Fruit fly (Drosophila melanogaster): ENCODE data around the gene MetRS-m.
A peak's percentile ranks its signal among the peaks of the same experiment; 100 is the strongest.

Gene MetRS-m

dm6 chr3R:14288669-14289383, 29.0 kb upstream of the MetRS-m start, which contains the start of gene red (continued):
- peak; percentile 5 for TF ChIP-seq pzg (GFP tag; optimal IDR thresholded peaks at IDR 0.05)
- TF ChIP-seq CG2116 (GFP tag; optimal IDR thresholded peaks at IDR 0.05), result peak; percentile 24
- TF ChIP-seq Abd-B (GFP tag; optimal IDR thresholded peaks at IDR 0.05), result peak; percentile 54
- TF ChIP-seq Sry-β (GFP tag; optimal IDR thresholded peaks at IDR 0.05), result no peak
- peak; percentile 83 for TF ChIP-seq Fer3 (tag; optimal IDR thresholded peaks at IDR 0.05)
- TF ChIP-seq MESR4 (GFP tag; optimal IDR thresholded peaks at IDR 0.05), result no peak
- peak; percentile 74 for TF ChIP-seq CG10209 (GFP tag; optimal IDR thresholded peaks at IDR 0.05)
- peak; percentile 96 for TF ChIP-seq exex (tag; optimal IDR thresholded peaks at IDR 0.05)
- TF ChIP-seq HLHmδ (GFP tag; optimal IDR thresholded peaks at IDR 0.05), result no peak
- 0 out of 2 replicates have a peak, but pooled peaks have one; percentile 38 for TF ChIP-seq ap (GFP tag; IDR thresholded peaks at IDR 0.05)
- TF ChIP-seq eve (GFP tag; optimal IDR thresholded peaks at IDR 0.05), result peak in 1 of 2 experiments; percentile 89
- peak; percentile 48 for TF ChIP-seq org-1 (GFP tag; optimal IDR thresholded peaks at IDR 0.05)
- TF ChIP-seq ase (GFP tag; IDR thresholded peaks at IDR 0.05), result peak; percentile 57; the same call in 1 of the 3 replicates
- peak; percentile 66 for TF ChIP-seq Taf1 (GFP tag; IDR thresholded peaks at IDR 0.05)
- peak; percentile 47 for TF ChIP-seq unc-4 (GFP tag; IDR thresholded peaks at IDR 0.05; ENCODE audit: partially characterized antibody)
- TF ChIP-seq CG7271 (tag; optimal IDR thresholded peaks at IDR 0.05), result peak; percentile 27
- TF ChIP-seq CG7372 (GFP tag; IDR thresholded peaks at IDR 0.05), result peak; percentile 78
- peak; percentile 25; the same call in 1 of the 2 replicates for TF ChIP-seq wor (GFP tag; IDR thresholded peaks at IDR 0.05)
- TF ChIP-seq Nf-YB (GFP tag; optimal IDR thresholded peaks at IDR 0.05), result peak; percentile 50
- TF ChIP-seq abd-A (tag; optimal IDR thresholded peaks at IDR 0.05), result peak; percentile 35
- peak; percentile 13 for TF ChIP-seq CG7987 (GFP tag; optimal IDR thresholded peaks at IDR 0.05)
- TF ChIP-seq Ada2b (GFP tag; IDR thresholded peaks at IDR 0.05), result peak; percentile 69
- 0 out of 2 replicates have a peak, but pooled peaks have one; percentile 30 for TF ChIP-seq Rx (GFP tag; IDR thresholded peaks at IDR 0.05)
- TF ChIP-seq Dbx (GFP tag; IDR thresholded peaks at IDR 0.05), result peak; percentile 81
- TF ChIP-seq C15 (GFP tag; IDR thresholded peaks at IDR 0.05), result 0 out of 3 replicates have a peak, but pooled peaks have one; percentile 5
- TF ChIP-seq CG17612 (GFP tag; IDR thresholded peaks at IDR 0.05), result no peak
- peak; percentile 43 for TF ChIP-seq pros (GFP tag; optimal IDR thresholded peaks at IDR 0.05)
- peak; percentile 85 for TF ChIP-seq gem (tag; optimal IDR thresholded peaks at IDR 0.05)
- TF ChIP-seq hkb (optimal IDR thresholded peaks at IDR 0.05), result no peak
- TF ChIP-seq hkb (GFP tag; IDR thresholded peaks at IDR 0.05), result peak; percentile 78
- peak; percentile 43 to 45 for TF ChIP-seq chif (GFP tag; optimal IDR thresholded peaks at IDR 0.05)
- TF ChIP-seq Stat92E (GFP tag; optimal IDR thresholded peaks at IDR 0.05), result peak in 1 of 3 experiments; percentile 9
- TF ChIP-seq fu2 (GFP tag; optimal IDR thresholded peaks at IDR 0.05), result peak; percentile 59
- TF ChIP-seq repo (GFP tag; optimal IDR thresholded peaks at IDR 0.05), result no peak
- peak; percentile 54 for TF ChIP-seq CG8388 (GFP tag; optimal IDR thresholded peaks at IDR 0.05)
- TF ChIP-seq mam (GFP tag; optimal IDR thresholded peaks at IDR 0.05), result peak; percentile 63
- peak; percentile 15 for TF ChIP-seq CG3407 (GFP tag; optimal IDR thresholded peaks at IDR 0.05)
- TF ChIP-seq CG14014 (GFP tag; IDR thresholded peaks at IDR 0.05), result peak; percentile 80
- peak; percentile 62 for TF ChIP-seq zfh2 (GFP tag; optimal IDR thresholded peaks at IDR 0.05)
- peak; percentile 84 for TF ChIP-seq CG11504 (tag; optimal IDR thresholded peaks at IDR 0.05)
- TF ChIP-seq cg (GFP tag; optimal IDR thresholded peaks at IDR 0.05), result peak; percentile 31
- no peak for TF ChIP-seq CG4328 (GFP tag; optimal IDR thresholded peaks at IDR 0.05)
- TF ChIP-seq ttk (GFP tag; IDR thresholded peaks at IDR 0.05), result peak; percentile 70
- TF ChIP-seq mirr (GFP tag; optimal IDR thresholded peaks at IDR 0.05), result peak; percentile 95
- TF ChIP-seq cato (GFP tag; optimal IDR thresholded peaks at IDR 0.05; ENCODE audit: borderline replicate concordance), result peak; percentile 4
- peak; percentile 46 for TF ChIP-seq tio (GFP tag; optimal IDR thresholded peaks at IDR 0.05)
- peak; percentile 80 for TF ChIP-seq slbo (GFP tag; IDR thresholded peaks at IDR 0.05)
- TF ChIP-seq fru (optimal IDR thresholded peaks at IDR 0.05), result no peak
- TF ChIP-seq CG3995 (GFP tag; optimal IDR thresholded peaks at IDR 0.05), result peak; percentile 83

Data from whole organism, embryonic.